Worm (Caenorhabditis elegans) whole organism, L4 larva: Measurements from ENCODE around the gene W10G11.3.

Experiments
- ceh-28 ChIP-seq: fragments of 150-350 bp; optimal IDR thresholded peaks from 2 replicates; lab custom pipeline; 2014; ENCODE audit warnings: missing biosample characterization, missing genetic modification reagents, missing genetic modification characterization
- daf-12 ChIP-seq: fragments of 150-350 bp; optimal IDR thresholded peaks from 2 replicates; lab custom pipeline; 2014; ENCODE audit warnings: missing biosample characterization, missing genetic modification reagents, missing genetic modification characterization
- dmd-6 ChIP-seq: fragments of 200-800 bp; sonication (Bioruptor generic); IDR thresholded peaks from 2 replicates; pipeline ENCODE4 v1.3.6; 2022; ENCODE audit warnings: missing genetic modification reagents, missing genetic modification characterization, missing compliant biosample characterization
- dmd-8 ChIP-seq: fragments of 200-800 bp; sonication (Bioruptor generic); IDR thresholded peaks from 2 replicates; pipeline ENCODE4 v1.3.6; 2022; ENCODE audit warnings: missing genetic modification characterization, missing compliant biosample characterization
- hlh-30 ChIP-seq: sonication (generic microtip); optimal IDR thresholded peaks from 2 replicates; lab custom pipeline; 2017; ENCODE audit warnings: antibody characterized with exemption, mild to moderate bottlenecking, missing genetic modification characterization, missing compliant biosample characterization; ENCODE audit not compliant: insufficient read depth
- hmg-1.1 ChIP-seq: fragments of 200-800 bp; sonication (Bioruptor generic); IDR thresholded peaks from 2 replicates; pipeline ENCODE4 v1.3.6; 2022; ENCODE audit warnings: missing genetic modification reagents, missing genetic modification characterization, missing compliant biosample characterization
- madf-9 ChIP-seq: fragments of 200-800 bp; sonication (Bioruptor generic); conservative IDR thresholded peaks from 2 replicates; pipeline ENCODE4 v1.3.6; 2022; ENCODE audit warnings: missing genetic modification reagents, missing genetic modification characterization, missing compliant biosample characterization
- nhr-111 ChIP-seq: fragments of 200-800 bp; sonication (Bioruptor generic); optimal IDR thresholded peaks from 2 replicates; lab custom pipeline; 2018; ENCODE audit warnings: mild to moderate bottlenecking, missing genetic modification characterization, missing compliant biosample characterization
- nhr-25 ChIP-seq: sonication (generic microtip); optimal IDR thresholded peaks from 2 replicates; lab custom pipeline; 2017; ENCODE audit warnings: missing genetic modification characterization, mild to moderate bottlenecking, missing compliant biosample characterization, antibody characterized with exemption, moderate library complexity, borderline replicate concordance; ENCODE audit not compliant: insufficient read depth
- saeg-2 ChIP-seq: fragments of 200-800 bp; sonication (Bioruptor generic); IDR thresholded peaks from 2 replicates; pipeline ENCODE4 v1.3.6; 2022; ENCODE audit warnings: missing genetic modification reagents, missing genetic modification characterization, missing compliant biosample characterization
- skn-1 ChIP-seq: fragments of 150-350 bp; optimal IDR thresholded peaks from 2 replicates; lab custom pipeline; 2014; ENCODE audit warnings: missing biosample characterization, missing genetic modification characterization
- tra-1 ChIP-seq: fragments of 200-800 bp; sonication (Bioruptor generic); IDR thresholded peaks from 2 replicates; pipeline ENCODE4 v1.3.6; 2022; ENCODE audit warnings: missing genetic modification reagents, missing genetic modification characterization, missing compliant biosample characterization
- zfp-3 ChIP-seq: fragments of 200-800 bp; sonication (Bioruptor generic); conservative IDR thresholded peaks from 2 replicates; pipeline ENCODE4 v1.3.6; 2022; ENCODE audit warnings: missing genetic modification reagents, missing genetic modification characterization, missing compliant biosample characterization
- zip-11 ChIP-seq: fragments of 200-800 bp; sonication (Bioruptor generic); IDR thresholded peaks from 2 replicates; pipeline ENCODE4 v1.3.6; 2022; ENCODE audit warnings: missing genetic modification characterization, missing compliant biosample characterization

DNA sequence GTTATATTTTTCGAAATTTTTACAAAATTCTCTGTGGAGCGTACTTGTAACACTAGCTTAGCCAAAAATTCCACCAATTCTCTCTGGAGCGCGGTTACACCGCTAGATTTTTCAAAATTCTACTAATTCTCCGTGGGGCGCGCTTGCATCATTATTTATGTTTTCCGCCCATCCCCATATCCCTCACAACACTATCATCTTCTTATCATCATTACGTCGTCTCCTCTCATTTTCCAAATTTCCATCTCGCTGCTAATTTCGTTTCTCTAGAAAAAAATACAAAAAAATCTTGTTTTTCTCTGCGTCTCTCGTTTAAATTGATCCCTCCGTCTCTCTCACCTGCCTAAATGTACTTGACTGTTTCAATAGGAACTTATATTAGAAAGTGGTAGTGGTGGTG, 7.0 kb downstream of the W10G11.3 start:
- TF ChIP-seq dmd-6 (GFP tag; lab: Robert Waterston, UW), result no peak
- TF ChIP-seq ceh-28 (tag; lab: Kevin White, UChicago), result no peak
- no peak for TF ChIP-seq tra-1 (GFP tag; lab: Robert Waterston, UW)
- no peak for TF ChIP-seq hlh-30 (tag; lab: Kevin White, UChicago)
- no peak for TF ChIP-seq zip-11
- no peak for TF ChIP-seq hmg-1.1
- TF ChIP-seq nhr-25 (tag; lab: Kevin White, UChicago), result no peak
- no peak for TF ChIP-seq daf-12 (tag; lab: Kevin White, UChicago)
- no peak for TF ChIP-seq saeg-2 (GFP tag; lab: Robert Waterston, UW)
- TF ChIP-seq madf-9 (GFP tag; lab: Robert Waterston, UW), result no peak
- no peak for TF ChIP-seq skn-1 (tag; lab: Kevin White, UChicago)
- no peak for TF ChIP-seq nhr-111 (GFP tag; lab: Kevin White, UChicago)
- no peak for TF ChIP-seq zfp-3 (GFP tag; lab: Robert Waterston, UW)
- TF ChIP-seq dmd-8, result no peak
